Worm (Caenorhabditis elegans) whole organism, mixed stage, embryonic: ENCODE measurements around the gene Y48A6C.4.

Experiments
- blmp-1 ChIP-seq: fragments of 150-350 bp; optimal IDR thresholded peaks from 2 replicates; lab custom pipeline; 2014; ENCODE audit warnings: missing biosample characterization, missing genetic modification characterization
- ces-1 ChIP-seq: fragments of 150-350 bp; optimal IDR thresholded peaks from 2 replicates; lab custom pipeline; 2014; ENCODE audit warnings: missing biosample characterization, missing genetic modification reagents, missing genetic modification characterization
- elt-1 ChIP-seq: sonication (generic microtip); optimal IDR thresholded peaks from 2 replicates; lab custom pipeline; 2017; ENCODE audit warnings: missing genetic modification characterization, mild to moderate bottlenecking, missing compliant biosample characterization, antibody characterized with exemption, moderate library complexity, borderline replicate concordance; ENCODE audit not compliant: insufficient read depth
- hlh-1 ChIP-seq: fragments of 150-350 bp; optimal IDR thresholded peaks from 2 replicates; lab custom pipeline; 2014; ENCODE audit warnings: missing biosample characterization, missing genetic modification reagents, missing genetic modification characterization
- nhr-12 ChIP-seq: fragments of 150-350 bp; optimal IDR thresholded peaks from 2 replicates; lab custom pipeline; 2014; ENCODE audit warnings: missing biosample characterization, missing genetic modification characterization
- pha-4 ChIP-seq: fragments of 150-350 bp; optimal IDR thresholded peaks from 2 replicates; lab custom pipeline; 2018; ENCODE audit warnings: missing biosample characterization, missing genetic modification reagents, missing genetic modification characterization
- snpc-4 ChIP-seq: fragments of 150-350 bp; optimal IDR thresholded peaks from 2 replicates; lab custom pipeline; 2014; ENCODE audit warnings: missing biosample characterization, missing genetic modification characterization
- unc-120 ChIP-seq: sonication (generic microtip); optimal IDR thresholded peaks from 2 replicates; lab custom pipeline; 2017; ENCODE audit warnings: missing genetic modification characterization, missing compliant biosample characterization; ENCODE audit not compliant: poor library complexity, severe bottlenecking
- unc-39 ChIP-seq: fragments of 150-350 bp; optimal IDR thresholded peaks from 2 replicates; lab custom pipeline; 2014; ENCODE audit warnings: missing biosample characterization, missing genetic modification characterization
- unc-62 ChIP-seq: fragments of 150-350 bp; optimal IDR thresholded peaks from 2 replicates; lab custom pipeline; 2014; ENCODE audit warnings: missing biosample characterization, missing genetic modification reagents, missing genetic modification characterization

ce11 chrIII:11082604-11083003 lies 37.0 kb upstream of the Y48A6C.4 start:
- TF ChIP-seq unc-62 (GFP tag; lab: Kevin White, UChicago) (no peak), elt-1 (tag; lab: Kevin White, UChicago) (no peak), unc-39 (tag; lab: Kevin White, UChicago) (no peak), blmp-1 (tag; lab: Kevin White, UChicago) (no peak), nhr-12 (tag; lab: Kevin White, UChicago) (no peak), unc-120 (tag; lab: Kevin White, UChicago) (no peak), ces-1 (GFP tag; lab: Kevin White, UChicago) (no peak), snpc-4 (no peak), pha-4 (tag; lab: Kevin White, UChicago) (peak; percentile 10), hlh-1 (peak; percentile 60)
